Worm (Caenorhabditis elegans) whole organism, L2 larva: Measurements from ENCODE around the gene Y43F8B.10.

ENCODE experiments used
- R02D3.7 ChIP-seq: fragments of 150-350 bp; optimal IDR thresholded peaks from 2 replicates; lab custom pipeline; 2014; ENCODE audit warnings: missing biosample characterization, missing genetic modification characterization
- dmd-4 ChIP-seq: sonication (generic microtip); optimal IDR thresholded peaks from 2 replicates; lab custom pipeline; 2017; ENCODE audit warnings: missing biosample characterization, missing genetic modification characterization
- elt-3 ChIP-seq: sonication (generic microtip); optimal IDR thresholded peaks from 2 replicates; lab custom pipeline; 2017; ENCODE audit warnings: missing biosample characterization, missing genetic modification characterization
- fos-1 ChIP-seq: fragments of 150-350 bp; optimal IDR thresholded peaks from 2 replicates; lab custom pipeline; 2014; ENCODE audit warnings: missing biosample characterization, missing genetic modification characterization
- nhr-11 ChIP-seq: fragments of 150-350 bp; optimal IDR thresholded peaks from 2 replicates; lab custom pipeline; 2014; ENCODE audit warnings: missing biosample characterization, missing genetic modification characterization
- nhr-12 ChIP-seq: fragments of 150-350 bp; optimal IDR thresholded peaks from 2 replicates; lab custom pipeline; 2014; ENCODE audit warnings: missing biosample characterization, missing genetic modification characterization
- nhr-237 ChIP-seq: fragments of 150-350 bp; optimal IDR thresholded peaks from 2 replicates; lab custom pipeline; 2014; ENCODE audit warnings: missing biosample characterization, missing genetic modification characterization
- skn-1 ChIP-seq: sonication (generic microtip); optimal IDR thresholded peaks from 2 replicates; lab custom pipeline; 2017; ENCODE audit warnings: missing biosample characterization, missing genetic modification characterization

- TF ChIP-seq fos-1 (tag; lab: Kevin White, UChicago) (no peak), nhr-237 (tag; lab: Kevin White, UChicago) (no peak), dmd-4 (tag; lab: Kevin White, UChicago) (no peak), nhr-12 (tag; lab: Kevin White, UChicago) (no peak), R02D3.7 (tag; lab: Kevin White, UChicago) (no peak), nhr-11 (no peak), skn-1 (no peak), elt-3 (tag; lab: Kevin White, UChicago) (no peak)
Observed at ce11 chrV:19455650-19456049, 18.6 kb upstream of the Y43F8B.10 start, which contains the start of the genes Y43F8B.13 and Y43F8B.14.
